Fruit fly (Drosophila melanogaster) whole organism, embryonic: Measurements from ENCODE around the gene Nf-YA.

Experiments
- Blimp-1 ChIP-seq: fragments of 200-800 bp; sonication (Bioruptor generic); optimal IDR thresholded peaks from 3 replicates; lab custom pipeline; 2018; ENCODE audit warnings: missing biosample characterization, missing genetic modification characterization, mild to moderate bottlenecking, moderate library complexity, missing genetic modification reagents
- CG16779 ChIP-seq: fragments of 200-800 bp; sonication (Bioruptor generic); IDR thresholded peaks from 2 replicates; pipeline ENCODE4 v1.3.6; 2022; ENCODE audit warnings: missing biosample characterization, missing genetic modification characterization
- CG8359 ChIP-seq: fragments of 200-800 bp; sonication (Bioruptor generic); optimal IDR thresholded peaks from 2 replicates; lab custom pipeline; 2017; ENCODE audit warnings: missing biosample characterization, mild to moderate bottlenecking, missing genetic modification characterization, borderline replicate concordance
- bowl ChIP-seq: fragments of 200-800 bp; sonication (Bioruptor generic); IDR thresholded peaks from 2 replicates; pipeline ENCODE4 v1.3.6; 2022; ENCODE audit warnings: missing biosample characterization, missing genetic modification characterization
- mirr ChIP-seq: fragments of 200-800 bp; sonication (Bioruptor generic); optimal IDR thresholded peaks from 3 replicates; lab custom pipeline; 2018; ENCODE audit warnings: missing biosample characterization, mild to moderate bottlenecking, missing genetic modification characterization
- yki ChIP-seq: fragments of >200 bp; optimal IDR thresholded peaks from 3 replicates; lab custom pipeline; 2018

- TF ChIP-seq mirr (GFP tag; lab: Kevin White, UChicago), result peak; percentile 98
- peak; percentile 98 for TF ChIP-seq CG16779 (GFP tag; lab: Robert Waterston, UW)
- peak; percentile 96 for TF ChIP-seq bowl (GFP tag; lab: Robert Waterston, UW)
- TF ChIP-seq CG8359 (GFP tag; lab: Kevin White, UChicago), result peak; percentile 90
- no peak for TF ChIP-seq yki
- peak; percentile 96 for TF ChIP-seq Blimp-1 (GFP tag; lab: Kevin White, UChicago)
Observed at dm6 chr3L:9426656-9427294, 15.3 kb downstream of the Nf-YA start, which contains the start of the genes Atat and Shc.
